Worm (Caenorhabditis elegans) whole organism, late embryonic: ENCODE results near the gene lin-18.

ENCODE experiments used
- K09A11.1 ChIP-seq: sonication (generic microtip); optimal IDR thresholded peaks from 2 replicates; lab custom pipeline; 2017; ENCODE audit warnings: antibody characterized with exemption, mild to moderate bottlenecking, missing genetic modification characterization, missing compliant biosample characterization; ENCODE audit not compliant: insufficient read depth
- T23F11.4 ChIP-seq: fragments of 200-800 bp; sonication (Bioruptor generic); optimal IDR thresholded peaks from 2 replicates; lab custom pipeline; 2018; ENCODE audit warnings: mild to moderate bottlenecking, missing genetic modification characterization, missing compliant biosample characterization
- Y22D7AL.16 ChIP-seq: sonication (generic microtip); optimal IDR thresholded peaks from 2 replicates; lab custom pipeline; 2016; ENCODE audit warnings: missing genetic modification characterization, missing compliant biosample characterization
- ama-1 ChIP-seq: fragments of 150-350 bp; optimal IDR thresholded peaks from 2 replicates; lab custom pipeline; 2014
- ceh-19 ChIP-seq: fragments of 200-800 bp; sonication (Bioruptor generic); optimal IDR thresholded peaks from 2 replicates; lab custom pipeline; 2018; ENCODE audit warnings: mild to moderate bottlenecking, missing genetic modification characterization, missing compliant biosample characterization
- ceh-22 ChIP-seq: sonication (generic microtip); optimal IDR thresholded peaks from 2 replicates; lab custom pipeline; 2017; ENCODE audit warnings: missing biosample characterization, missing genetic modification characterization
- ceh-24 ChIP-seq: sonication (generic microtip); optimal IDR thresholded peaks from 2 replicates; lab custom pipeline; 2016; ENCODE audit warnings: mild to moderate bottlenecking, missing genetic modification characterization, missing compliant biosample characterization
- ceh-30 ChIP-seq: fragments of 150-350 bp; optimal IDR thresholded peaks from 2 replicates; lab custom pipeline; 2014; ENCODE audit warnings: missing biosample characterization, missing genetic modification characterization
- ceh-45 ChIP-seq: fragments of 200-800 bp; sonication (Bioruptor generic); IDR thresholded peaks from 2 replicates; pipeline ENCODE4 v1.3.6; 2022; ENCODE audit warnings: missing genetic modification reagents, missing genetic modification characterization, missing compliant biosample characterization
- ceh-48 ChIP-seq: sonication (generic microtip); optimal IDR thresholded peaks from 2 replicates; lab custom pipeline; 2016; ENCODE audit warnings: missing genetic modification characterization, inconsistent platforms, missing compliant biosample characterization
- che-1 ChIP-seq: sonication (generic microtip); optimal IDR thresholded peaks from 2 replicates; lab custom pipeline; 2016; ENCODE audit warnings: mild to moderate bottlenecking, missing genetic modification characterization, missing compliant biosample characterization
- dve-1 ChIP-seq: sonication (generic microtip); optimal IDR thresholded peaks from 2 replicates; lab custom pipeline; 2017; ENCODE audit warnings: antibody characterized with exemption, mild to moderate bottlenecking, missing genetic modification characterization, missing compliant biosample characterization
- elt-2 ChIP-seq: sonication (generic microtip); optimal IDR thresholded peaks from 2 replicates; lab custom pipeline; 2016; ENCODE audit warnings: missing genetic modification reagents, missing genetic modification characterization, missing compliant biosample characterization
- ets-4 ChIP-seq: sonication (generic microtip); optimal IDR thresholded peaks from 2 replicates; lab custom pipeline; 2016; ENCODE audit warnings: missing genetic modification characterization, missing compliant biosample characterization
- eyg-1 ChIP-seq: sonication (generic microtip); optimal IDR thresholded peaks from 2 replicates; lab custom pipeline; 2016; ENCODE audit warnings: missing genotype, missing genetic modification characterization, missing compliant biosample characterization
- fkh-10 ChIP-seq: fragments of 150-350 bp; optimal IDR thresholded peaks from 2 replicates; lab custom pipeline; 2014; ENCODE audit warnings: missing biosample characterization, missing genetic modification reagents, missing genetic modification characterization
- gmeb-2 ChIP-seq: sonication (generic microtip); optimal IDR thresholded peaks from 2 replicates; lab custom pipeline; 2016; ENCODE audit warnings: missing genetic modification characterization, inconsistent platforms, missing compliant biosample characterization
- hlh-30 ChIP-seq: sonication (generic microtip); optimal IDR thresholded peaks from 2 replicates; lab custom pipeline; 2017; ENCODE audit warnings: antibody characterized with exemption, missing genetic modification characterization, missing compliant biosample characterization; ENCODE audit not compliant: insufficient read depth
- hlh-8 ChIP-seq: sonication (generic microtip); optimal IDR thresholded peaks from 2 replicates; lab custom pipeline; 2016; ENCODE audit warnings: missing genotype, missing genetic modification characterization, missing compliant biosample characterization
- lin-11 ChIP-seq: fragments of 200-800 bp; sonication (Bioruptor generic); optimal IDR thresholded peaks from 2 replicates; lab custom pipeline; 2018; ENCODE audit warnings: mild to moderate bottlenecking, missing genetic modification characterization, missing compliant biosample characterization
- madf-2 ChIP-seq: sonication (generic microtip); optimal IDR thresholded peaks from 2 replicates; lab custom pipeline; 2017; ENCODE audit warnings: missing genetic modification characterization, missing compliant biosample characterization
- mec-3 ChIP-seq: sonication (generic microtip); optimal IDR thresholded peaks from 2 replicates; lab custom pipeline; 2016; ENCODE audit warnings: borderline replicate concordance, missing genetic modification characterization, missing compliant biosample characterization
- nfya-1 ChIP-seq: sonication (generic microtip); optimal IDR thresholded peaks from 2 replicates; lab custom pipeline; 2017; ENCODE audit warnings: missing genetic modification characterization, mild to moderate bottlenecking, missing compliant biosample characterization, antibody characterized with exemption, moderate library complexity
- pag-3 ChIP-seq: sonication (generic microtip); optimal IDR thresholded peaks from 2 replicates; lab custom pipeline; 2016; ENCODE audit warnings: missing compliant biosample characterization, missing genetic modification characterization, borderline replicate concordance
- pat-9 ChIP-seq: fragments of 200-800 bp; sonication (Bioruptor generic); optimal IDR thresholded peaks from 2 replicates; lab custom pipeline; 2018; ENCODE audit warnings: mild to moderate bottlenecking, missing genetic modification characterization, moderate library complexity, missing compliant biosample characterization
- pax-1 ChIP-seq: fragments of 150-350 bp; optimal IDR thresholded peaks from 2 replicates; lab custom pipeline; 2014; ENCODE audit warnings: missing biosample characterization, missing genetic modification characterization
- pha-2 ChIP-seq: sonication (generic microtip); optimal IDR thresholded peaks from 2 replicates; lab custom pipeline; 2017; ENCODE audit warnings: mild to moderate bottlenecking, missing genetic modification characterization, missing compliant biosample characterization
- pqm-1 ChIP-seq: sonication (generic microtip); optimal IDR thresholded peaks from 2 replicates; lab custom pipeline; 2016; ENCODE audit warnings: missing genetic modification characterization, missing compliant biosample characterization
- pros-1 ChIP-seq: fragments of 150-350 bp; optimal IDR thresholded peaks from 2 replicates; lab custom pipeline; 2014; ENCODE audit warnings: missing biosample characterization, missing genetic modification reagents, missing genetic modification characterization
- ref-2 ChIP-seq: sonication (generic microtip); optimal IDR thresholded peaks from 2 replicates; lab custom pipeline; 2016; ENCODE audit warnings: missing genetic modification characterization, missing compliant biosample characterization
- sdc-2 ChIP-seq: sonication (generic microtip); optimal IDR thresholded peaks from 2 replicates; lab custom pipeline; 2016; ENCODE audit warnings: missing genotype, missing genetic modification characterization, missing compliant biosample characterization
- sox-2 ChIP-seq: fragments of 200-800 bp; sonication (Bioruptor generic); IDR thresholded peaks from 2 replicates; pipeline ENCODE4 v1.3.6; 2022; ENCODE audit warnings: missing genetic modification reagents, missing genetic modification characterization, missing compliant biosample characterization
- tbx-2 ChIP-seq: sonication (generic microtip); optimal IDR thresholded peaks from 2 replicates; lab custom pipeline; 2016; ENCODE audit warnings: missing genetic modification characterization, missing compliant biosample characterization
- tbx-7 ChIP-seq: sonication (generic microtip); optimal IDR thresholded peaks from 2 replicates; lab custom pipeline; 2016; ENCODE audit warnings: missing genotype, missing genetic modification characterization, missing compliant biosample characterization
- unc-42 ChIP-seq: sonication (generic microtip); optimal IDR thresholded peaks from 2 replicates; lab custom pipeline; 2016; ENCODE audit warnings: missing genotype, missing genetic modification characterization, missing compliant biosample characterization
- unc-86 ChIP-seq: sonication (generic microtip); optimal IDR thresholded peaks from 2 replicates; lab custom pipeline; 2016; ENCODE audit warnings: missing genetic modification characterization, missing compliant biosample characterization
- zip-5 ChIP-seq: sonication (generic microtip); optimal IDR thresholded peaks from 2 replicates; lab custom pipeline; 2016; ENCODE audit warnings: missing genetic modification characterization, missing compliant biosample characterization

lin-18 gene

ce11 chrX:3918182-3918581 is 40.2 kb upstream of the lin-18 start:
- TF ChIP-seq eyg-1 (tag; lab: Kevin White, UChicago): no peak
- no peak for TF ChIP-seq hlh-8 (tag; lab: Kevin White, UChicago)
- TF ChIP-seq hlh-30 (tag; lab: Kevin White, UChicago): no peak
- TF ChIP-seq unc-42 (tag; lab: Kevin White, UChicago): no peak
- TF ChIP-seq pax-1: no peak
- TF ChIP-seq Y22D7AL.16 (tag; lab: Kevin White, UChicago): no peak
- peak; percentile 64 for TF ChIP-seq sdc-2 (tag; lab: Kevin White, UChicago)
- TF ChIP-seq, all 69 proteins: peak for 1

ce11 chrX:3919689-3920088 is 38.7 kb upstream of the lin-18 start:
- TF ChIP-seq hlh-30 (tag; lab: Kevin White, UChicago): no peak
- no peak for TF ChIP-seq ama-1 (lab: Kevin White, UChicago)
- no peak for TF ChIP-seq pqm-1 (tag; lab: Kevin White, UChicago)
- no peak for TF ChIP-seq tbx-7 (tag; lab: Kevin White, UChicago)
- TF ChIP-seq mec-3 (tag; lab: Kevin White, UChicago): no peak
- TF ChIP-seq sox-2 (GFP tag; lab: Robert Waterston, UW): no peak
- TF ChIP-seq unc-42 (tag; lab: Kevin White, UChicago): no peak
- no peak for TF ChIP-seq unc-86 (tag; lab: Kevin White, UChicago)
- TF ChIP-seq ets-4: no peak
- no peak for TF ChIP-seq Y22D7AL.16 (tag; lab: Kevin White, UChicago)
- no peak for TF ChIP-seq gmeb-2
- no peak for TF ChIP-seq zip-5 (tag; lab: Kevin White, UChicago)
- TF ChIP-seq K09A11.1 (tag; lab: Kevin White, UChicago): no peak
- TF ChIP-seq elt-2 (tag; lab: Kevin White, UChicago): no peak
- no peak for TF ChIP-seq pros-1 (tag; lab: Kevin White, UChicago)

ce11 chrX:3920101-3920500 is 38.3 kb upstream of the lin-18 start, which contains the start of gene T22B2.2:
Gene T22B2.2, plus strand, starts transcription at chrX:3920401.
- TF ChIP-seq ceh-48 (tag; lab: Kevin White, UChicago) (no peak), fkh-10 (GFP tag; lab: Kevin White, UChicago) (no peak), madf-2 (tag; lab: Kevin White, UChicago) (no peak), ama-1 (lab: Kevin White, UChicago) (no peak), nfya-1 (tag; lab: Kevin White, UChicago) (no peak), dve-1 (tag; lab: Kevin White, UChicago) (no peak), ceh-45 (GFP tag; lab: Robert Waterston, UW) (no peak), lin-11 (tag; lab: Kevin White, UChicago) (no peak), ceh-24 (tag; lab: Kevin White, UChicago) (no peak)

- TF ChIP-seq pag-3 (no peak), che-1 (tag; lab: Kevin White, UChicago) (no peak), T23F11.4 (GFP tag; lab: Kevin White, UChicago) (no peak), pha-2 (no peak)
Observed at ce11 chrX:3920747-3921146, 37.6 kb upstream of the lin-18 start.

ce11 chrX:3925776-3926175 is 32.6 kb upstream of the lin-18 start, which contains the start of gene T22B2.1:
Gene T22B2.1, plus strand, starts transcription at chrX:3926076.
- TF ChIP-seq T23F11.4 (GFP tag; lab: Kevin White, UChicago): no peak
- TF ChIP-seq ceh-22 (tag; lab: Kevin White, UChicago): no peak
- no peak for TF ChIP-seq ceh-48 (tag; lab: Kevin White, UChicago)
- TF ChIP-seq gmeb-2: no peak
- no peak for TF ChIP-seq ref-2 (tag; lab: Kevin White, UChicago)
- no peak for TF ChIP-seq tbx-2
- no peak for TF ChIP-seq ceh-30 (tag; lab: Kevin White, UChicago)
- no peak for TF ChIP-seq ceh-19 (GFP tag; lab: Kevin White, UChicago)
- no peak for TF ChIP-seq pat-9 (tag; lab: Kevin White, UChicago)
